Fruit fly (Drosophila melanogaster): Measurements from ENCODE around the gene temp.
A peak's percentile ranks its signal among the peaks of the same experiment; 100 is the strongest.

temp gene

dm6 chrX:2275249-2275872, 13.0 kb upstream of the temp start, which contains the start of gene Vml:
Gene Vml (plus strand): TSS chrX:2275822.
- TF ChIP-seq CG17801 (GFP tag; optimal IDR thresholded peaks at IDR 0.05; ENCODE audit: partially characterized antibody), result peak; percentile 32

DNA sequence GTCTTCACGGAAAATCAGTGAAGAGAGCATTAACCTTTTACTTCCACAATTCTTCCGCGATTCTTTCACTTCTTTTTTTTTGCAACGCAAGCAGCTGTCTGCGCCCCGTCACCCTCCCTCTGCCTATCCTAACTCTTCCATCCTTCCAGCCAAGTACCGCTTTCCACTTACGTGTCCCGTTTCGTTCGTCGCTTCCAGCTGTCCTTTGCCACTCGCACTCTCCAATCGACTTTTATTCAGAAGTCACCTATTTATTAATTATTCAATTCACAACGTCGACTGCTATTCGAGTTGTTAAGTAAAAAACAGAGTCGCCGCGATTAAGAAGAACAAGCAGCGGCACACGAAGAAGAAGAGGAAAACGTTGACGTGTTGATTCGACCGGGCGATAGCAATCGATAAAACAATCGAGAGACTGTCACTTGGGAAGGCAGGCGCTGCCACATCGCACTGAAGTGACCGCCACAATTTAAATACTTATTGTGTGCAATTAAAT, 12.4 kb upstream of the temp start, which contains the start of gene Grp170:
Grp170 (minus strand) TSS at position 365 of the 496 bp plus-strand sequence.
- peak; percentile 54 for TF ChIP-seq CG17801 (GFP tag; optimal IDR thresholded peaks at IDR 0.05; ENCODE audit: partially characterized antibody)

DNA sequence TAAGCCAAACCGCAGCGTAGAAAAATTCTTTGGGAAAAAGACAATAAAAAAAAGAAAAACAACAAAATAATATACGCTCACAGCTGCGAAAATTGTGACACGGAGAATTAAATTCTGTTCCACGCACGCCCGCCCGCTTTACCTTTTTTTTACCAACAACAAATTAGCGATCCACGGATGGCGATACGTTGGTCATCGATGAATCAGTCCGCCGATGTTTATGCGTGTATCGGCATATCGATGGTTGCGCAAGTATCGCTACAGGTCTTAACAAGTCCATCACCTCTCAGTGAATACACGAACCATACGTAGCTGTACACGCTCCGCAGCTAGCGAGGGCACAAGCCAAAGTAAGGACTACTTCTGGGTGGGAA, 8.2 kb upstream of the temp start, which contains the start of gene CG2924:
CG2924 (minus strand) TSS at position 205 of the 374 bp plus-strand sequence.
- peak; percentile 63 for TF ChIP-seq CG17801 (GFP tag; optimal IDR thresholded peaks at IDR 0.05; ENCODE audit: partially characterized antibody)

dm6 chrX:2269822-2270556, 7.7 kb upstream of the temp start:
- no peak for TF ChIP-seq CG17801 (GFP tag; optimal IDR thresholded peaks at IDR 0.05; ENCODE audit: partially characterized antibody)

- no peak for TF ChIP-seq CG17801 (GFP tag; optimal IDR thresholded peaks at IDR 0.05; ENCODE audit: partially characterized antibody)
Observed at dm6 chrX:2259763-2260162, 2.6 kb downstream of the temp start, which contains the start of gene CG3078. Gene CG3078 (minus strand): TSS chrX:2259863.

DNA sequence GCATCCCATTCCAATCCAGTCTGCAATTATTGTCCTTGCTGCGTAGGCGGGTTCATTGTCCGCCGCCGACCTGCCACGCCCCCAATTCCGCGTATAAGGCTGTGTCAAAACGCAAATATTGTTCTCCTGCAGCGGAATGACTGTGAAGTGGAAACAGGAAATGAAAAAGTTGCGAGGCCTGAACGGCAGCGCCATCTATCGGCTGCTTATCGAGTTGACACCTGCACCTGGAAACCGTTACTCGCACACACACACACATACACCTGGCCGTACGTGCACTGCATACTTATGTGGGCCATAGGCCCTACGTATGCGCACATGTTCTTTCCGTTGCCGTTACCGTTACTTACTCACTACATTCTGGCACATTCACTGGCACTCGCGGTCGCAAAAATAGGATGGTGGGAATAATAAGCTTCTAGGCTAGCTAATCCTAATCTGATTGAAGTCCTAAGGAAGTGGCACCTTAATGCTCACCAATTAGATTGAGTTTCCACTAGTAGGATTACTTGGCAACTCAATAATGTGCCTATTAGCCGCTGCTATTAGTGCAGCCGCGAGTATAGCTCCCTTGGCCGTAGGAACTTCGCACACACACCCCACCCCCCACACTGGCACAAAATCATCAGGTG, 3.6 kb downstream of the temp start:
- no peak for TF ChIP-seq CG17801 (GFP tag; optimal IDR thresholded peaks at IDR 0.05; ENCODE audit: partially characterized antibody)

DNA sequence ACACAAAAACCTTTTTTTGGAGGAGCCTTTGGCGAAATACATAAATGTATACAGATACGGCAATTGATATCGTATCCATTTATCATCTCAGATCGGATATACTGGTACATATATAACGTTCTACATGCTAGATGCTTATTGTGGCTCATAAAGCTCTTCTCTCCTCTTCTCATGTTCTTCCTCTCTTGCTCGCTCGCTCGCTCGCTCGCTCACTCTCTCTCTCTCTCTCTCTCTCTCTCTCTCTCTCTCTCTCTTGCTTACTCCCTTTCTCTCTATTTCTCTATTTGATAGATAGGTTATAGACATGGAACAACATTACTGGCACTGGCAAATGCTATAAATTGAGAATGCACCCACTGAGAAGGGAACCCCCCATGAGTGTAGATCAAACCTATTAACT, 7.3 kb downstream of the temp start:
- TF ChIP-seq CG17801 (GFP tag; optimal IDR thresholded peaks at IDR 0.05; ENCODE audit: partially characterized antibody), result no peak

DNA sequence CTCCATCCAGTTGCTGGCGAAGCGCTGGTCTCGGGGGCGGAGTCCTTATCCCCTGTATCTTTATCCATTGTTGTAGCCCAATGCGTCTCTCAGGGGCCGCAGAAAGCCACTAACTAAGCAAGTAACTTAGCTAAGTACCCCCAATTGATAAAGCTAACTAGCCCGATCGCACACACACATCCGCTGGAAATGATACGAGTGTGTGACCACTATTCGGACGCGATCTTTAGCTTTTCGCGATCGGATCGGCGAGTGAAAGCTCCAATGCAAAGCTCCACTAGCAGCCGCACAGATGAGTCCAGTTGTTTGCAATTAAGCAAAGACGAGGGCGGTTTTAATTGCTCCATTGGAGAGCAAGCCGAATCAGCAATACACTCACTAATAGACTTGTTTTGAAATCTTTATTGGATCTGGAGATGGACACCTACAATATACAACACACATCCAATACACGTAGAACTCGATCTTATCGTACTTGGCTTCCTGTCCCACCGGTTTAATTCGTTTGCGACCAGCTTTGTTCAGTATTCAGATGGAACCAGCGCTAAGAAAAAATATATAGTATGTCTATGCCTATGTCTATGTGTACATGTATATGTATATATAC, 8.2 kb downstream of the temp start, which contains the start of gene CG3091:
CG3091 (minus strand) TSS at position 178 of the 607 bp plus-strand sequence.
- TF ChIP-seq CG17801 (GFP tag; optimal IDR thresholded peaks at IDR 0.05; ENCODE audit: partially characterized antibody), result peak; percentile 18

DNA sequence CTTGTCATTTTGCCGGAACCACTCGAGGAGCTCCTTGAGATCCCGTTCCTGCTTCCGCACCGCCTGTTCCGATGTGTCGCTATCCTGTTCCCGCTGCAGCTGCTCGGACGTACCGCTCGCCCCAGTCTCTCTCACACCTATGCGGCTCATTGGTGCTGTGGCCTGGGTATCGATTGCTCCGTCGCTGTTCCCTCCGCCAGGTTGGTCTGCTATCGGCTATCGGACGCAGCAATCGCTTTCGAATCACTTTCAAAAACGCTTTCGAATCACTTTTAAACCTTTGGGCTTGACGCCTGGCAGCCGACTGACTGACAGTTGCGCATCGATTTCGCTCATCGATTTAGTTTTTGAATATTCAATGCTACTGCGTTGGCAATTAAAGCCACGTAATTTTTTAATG, 10.6 kb downstream of the temp start, which contains the start of gene CG3191:
CG3191 (minus strand) TSS at position 306 of the 400 bp plus-strand sequence.
- no peak for TF ChIP-seq CG17801 (GFP tag; optimal IDR thresholded peaks at IDR 0.05; ENCODE audit: partially characterized antibody)

dm6 chrX:2249763-2250162, 12.6 kb downstream of the temp start, which contains the start of gene crn:
Gene crn (minus strand): TSS chrX:2249983.
- no peak for TF ChIP-seq CG17801 (GFP tag; optimal IDR thresholded peaks at IDR 0.05; ENCODE audit: partially characterized antibody)

dm6 chrX:2245931-2246330, 16.4 kb downstream of the temp start, which contains the start of gene Or2a:
Gene Or2a (plus strand): TSS chrX:2246231.
- TF ChIP-seq CG17801 (GFP tag; optimal IDR thresholded peaks at IDR 0.05; ENCODE audit: partially characterized antibody), result no peak

- TF ChIP-seq CG17801 (GFP tag; optimal IDR thresholded peaks at IDR 0.05; ENCODE audit: partially characterized antibody), result no peak
Observed at dm6 chrX:2244753-2245152, 17.6 kb downstream of the temp start.

dm6 chrX:2242897-2243296, 19.4 kb downstream of the temp start:
- TF ChIP-seq CG17801 (GFP tag; optimal IDR thresholded peaks at IDR 0.05; ENCODE audit: partially characterized antibody), result no peak

- no peak for TF ChIP-seq CG17801 (GFP tag; optimal IDR thresholded peaks at IDR 0.05; ENCODE audit: partially characterized antibody)
Observed at dm6 chrX:2241842-2242241, 20.5 kb downstream of the temp start, which contains the start of gene kz. Gene kz (minus strand): TSS chrX:2242035.

DNA sequence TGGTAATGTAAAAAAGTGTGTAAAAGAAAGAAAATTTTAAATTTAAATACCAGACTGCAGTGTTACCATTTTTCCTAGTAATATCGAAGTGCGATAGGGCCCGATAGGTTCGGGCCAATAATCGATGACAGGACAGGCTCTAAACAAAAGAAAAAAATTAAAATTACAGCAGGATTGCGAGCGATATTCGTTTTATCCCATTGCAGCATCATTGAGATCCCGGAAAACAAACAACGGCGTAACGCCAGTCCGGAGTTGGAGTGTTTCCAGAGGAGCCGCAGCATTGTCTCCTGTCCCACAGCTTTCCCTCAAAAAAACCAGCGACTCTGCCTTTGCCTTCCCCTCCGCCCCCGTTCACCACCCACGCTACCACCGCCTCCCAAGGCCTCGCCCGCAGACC, 37.2 kb downstream of the temp start, which contains the start of gene pcx:
pcx (plus strand) TSS at position 159 of the 400 bp plus-strand sequence.
- no peak for TF ChIP-seq CG17801 (GFP tag; optimal IDR thresholded peaks at IDR 0.05; ENCODE audit: partially characterized antibody)
